Worm (Caenorhabditis elegans): Measurements from ENCODE around the gene F02A9.7.

Gene F02A9.7

ce11 chrIII:9075539-9075938 lies at the start of gene F02A9.7:
Gene F02A9.7, minus strand, starts transcription at chrIII:9075639.
- no peak for TF ChIP-seq ceh-8 (GFP tag; optimal IDR thresholded peaks at IDR 0.05)
- TF ChIP-seq zag-1 (tag; optimal IDR thresholded peaks at IDR 0.05) = no peak
- TF ChIP-seq nhr-11 (tag; optimal IDR thresholded peaks at IDR 0.05) = no peak
- TF ChIP-seq hlh-4 (tag; optimal IDR thresholded peaks at IDR 0.05) = no peak
- TF ChIP-seq egl-27 (tag; optimal IDR thresholded peaks at IDR 0.05) = no peak
- TF ChIP-seq snu-23 (GFP tag; optimal IDR thresholded peaks at IDR 0.05) = no peak
- no peak for TF ChIP-seq nhr-19 (GFP tag; conservative IDR thresholded peaks at IDR 0.05)
- TF ChIP-seq efl-1 (optimal IDR thresholded peaks at IDR 0.05) = no peak
- TF ChIP-seq efl-1 (GFP tag; optimal IDR thresholded peaks at IDR 0.05 in 1 of 2) = no peak
- TF ChIP-seq unc-98 (GFP tag; IDR thresholded peaks at IDR 0.05) = no peak
- TF ChIP-seq skn-1 (tag; optimal IDR thresholded peaks at IDR 0.05) = no peak
- no peak for TF ChIP-seq hpl-2 (GFP tag; optimal IDR thresholded peaks at IDR 0.05)
- no peak for TF ChIP-seq isw-1 (GFP tag; IDR thresholded peaks at IDR 0.05)
- TF ChIP-seq unc-30 (tag; optimal IDR thresholded peaks at IDR 0.05) = no peak
- TF ChIP-seq ceh-90 (tag; optimal IDR thresholded peaks at IDR 0.05) = no peak
- no peak for TF ChIP-seq efl-3 (GFP tag; optimal IDR thresholded peaks at IDR 0.05)
- no peak for TF ChIP-seq nhr-76 (tag; optimal IDR thresholded peaks at IDR 0.05)
- no peak for TF ChIP-seq nhr-12 (tag; optimal IDR thresholded peaks at IDR 0.05)
- no peak for TF ChIP-seq dsc-1 (tag; optimal IDR thresholded peaks at IDR 0.05)
- TF ChIP-seq ztf-11 (tag; optimal IDR thresholded peaks at IDR 0.05) = no peak

- TF ChIP-seq hlh-17 (GFP tag; optimal IDR thresholded peaks at IDR 0.05; ENCODE audit: borderline replicate concordance) = no peak
- peak; percentile 37 for TF ChIP-seq unc-130 (tag; optimal IDR thresholded peaks at IDR 0.05)
- TF ChIP-seq lin-14 (GFP tag; optimal IDR thresholded peaks at IDR 0.05) = peak; percentile 71
- TF ChIP-seq ama-1 (optimal IDR thresholded peaks at IDR 0.05) = no peak
- TF ChIP-seq nhr-85 (tag) = peak; percentile 49
- TF ChIP-seq unc-62 (GFP tag; optimal IDR thresholded peaks at IDR 0.05) = no peak
- no peak for TF ChIP-seq fkh-8 (tag; optimal IDR thresholded peaks at IDR 0.05)
- peak; percentile 5 for TF ChIP-seq nhr-90 (tag; optimal IDR thresholded peaks at IDR 0.05; ENCODE audit: poor library complexity)
- TF ChIP-seq blmp-1 (tag; optimal IDR thresholded peaks at IDR 0.05) = peak; percentile 23
- TF ChIP-seq elt-3 (tag; optimal IDR thresholded peaks at IDR 0.05) = peak in 5 of 6 experiments; percentile 25 to 81 (median 66)
- TF ChIP-seq lin-35 (GFP tag; optimal IDR thresholded peaks at IDR 0.05) = peak in 1 of 2 experiments; percentile 20
- peak; percentile 90 for TF ChIP-seq pag-3 (tag; optimal IDR thresholded peaks at IDR 0.05; ENCODE audit: borderline replicate concordance, insufficient read depth)
- peak; percentile 49 for TF ChIP-seq tbx-2 (tag; optimal IDR thresholded peaks at IDR 0.05)
- no peak for TF ChIP-seq fkh-4 (tag; optimal IDR thresholded peaks at IDR 0.05; ENCODE audit: borderline replicate concordance)
- peak; percentile 66 for TF ChIP-seq grh-1 (GFP tag; IDR thresholded peaks at IDR 0.05)
Measured at ce11 chrIII:9118921-9119606, 43.6 kb upstream of the F02A9.7 start, which contains the start of gene ced-11. Gene ced-11, plus strand, starts transcription at chrIII:9119556.

- TF ChIP-seq rnt-1 (tag; optimal IDR thresholded peaks at IDR 0.05) (peak; percentile 36), blmp-1 (tag; optimal IDR thresholded peaks at IDR 0.05) (no peak)
Measured at ce11 chrIII:9118314-9118850, 42.9 kb upstream of the F02A9.7 start, which contains the start of gene grl-11. Gene grl-11, minus strand, starts transcription at chrIII:9118364.

ce11 chrIII:9115745-9116144 lies 40.3 kb upstream of the F02A9.7 start:
- no peak for TF ChIP-seq aly-2 (tag; optimal IDR thresholded peaks at IDR 0.05)
- TF ChIP-seq pqm-1 (tag; optimal IDR thresholded peaks at IDR 0.05) = no peak
- TF ChIP-seq zip-4 (GFP tag; optimal IDR thresholded peaks at IDR 0.05) = no peak
- no peak for TF ChIP-seq alr-1 (tag; optimal IDR thresholded peaks at IDR 0.05; ENCODE audit: borderline replicate concordance)
- no peak for TF ChIP-seq egl-27 (tag; optimal IDR thresholded peaks at IDR 0.05)
- no peak for TF ChIP-seq efl-3 (GFP tag; optimal IDR thresholded peaks at IDR 0.05)
- TF ChIP-seq ceh-63 (GFP tag; optimal IDR thresholded peaks at IDR 0.05) = no peak
- no peak for TF ChIP-seq lin-39 (tag; optimal IDR thresholded peaks at IDR 0.05)
- TF ChIP-seq jun-1 (tag; optimal IDR thresholded peaks at IDR 0.05) = no peak
- no peak for TF ChIP-seq ceh-88 (GFP tag; IDR thresholded peaks at IDR 0.05)
